Fruit fly (Drosophila melanogaster) whole organism, adult: ENCODE measurements around the gene amd.

Experiments used
- CG11617 ChIP-seq: fragments of 200-800 bp; sonication (Bioruptor generic); optimal IDR thresholded peaks from 2 replicates; lab custom pipeline; 2017; ENCODE audit warnings: mild to moderate bottlenecking, missing biosample characterization, missing genetic modification reagents, missing genetic modification characterization
- CG12768 ChIP-seq: fragments of 200-800 bp; sonication (Bioruptor generic); optimal IDR thresholded peaks from 2 replicates; lab custom pipeline; 2017; ENCODE audit warnings: missing biosample characterization, missing genetic modification characterization, mild to moderate bottlenecking, moderate library complexity, missing genetic modification reagents
- CG14711 ChIP-seq: fragments of 200-800 bp; sonication (Bioruptor generic); optimal IDR thresholded peaks from 2 replicates; lab custom pipeline; 2018; ENCODE audit warnings: missing biosample characterization, mild to moderate bottlenecking, missing genetic modification characterization, moderate library complexity
- CG1620 ChIP-seq: fragments of 200-800 bp; sonication (Bioruptor generic); optimal IDR thresholded peaks from 2 replicates; lab custom pipeline; 2016; ENCODE audit warnings: missing biosample characterization, missing genetic modification characterization
- CG33017 ChIP-seq: fragments of 200-800 bp; sonication (Bioruptor generic); optimal IDR thresholded peaks from 2 replicates; lab custom pipeline; 2018; ENCODE audit warnings: missing biosample characterization, mild to moderate bottlenecking, missing genetic modification characterization, moderate library complexity
- CG5204 ChIP-seq: fragments of 200-800 bp; sonication (Bioruptor generic); optimal IDR thresholded peaks from 2 replicates; lab custom pipeline; 2016; ENCODE audit warnings: missing biosample characterization, missing genetic modification characterization
- CG7045 ChIP-seq: fragments of 200-800 bp; sonication (Bioruptor generic); optimal IDR thresholded peaks from 2 replicates; lab custom pipeline; 2017; ENCODE audit warnings: missing biosample characterization, mild to moderate bottlenecking, missing genetic modification characterization
- CG7101 ChIP-seq: fragments of 200-800 bp; sonication (Bioruptor generic); optimal IDR thresholded peaks from 2 replicates; lab custom pipeline; 2018; ENCODE audit warnings: missing biosample characterization, mild to moderate bottlenecking, missing genetic modification characterization, moderate library complexity
- Clk ChIP-seq: fragments of 200-800 bp; sonication (Bioruptor generic); optimal IDR thresholded peaks from 2 replicates; lab custom pipeline; 2017; ENCODE audit warnings: missing biosample characterization, missing genetic modification characterization
- Crg-1 ChIP-seq: fragments of 200-800 bp; sonication (Bioruptor generic); optimal IDR thresholded peaks from 2 replicates; lab custom pipeline; 2016; ENCODE audit warnings: missing biosample characterization, missing genetic modification characterization
- Hr96 ChIP-seq: fragments of 200-800 bp; sonication (Bioruptor generic); optimal IDR thresholded peaks from 2 replicates; lab custom pipeline; 2016; ENCODE audit warnings: missing biosample characterization, missing genetic modification characterization
- Mnt ChIP-seq: fragments of 200-800 bp; sonication (Bioruptor generic); optimal IDR thresholded peaks from 2 replicates; lab custom pipeline; 2016; ENCODE audit warnings: missing biosample characterization, mild to moderate bottlenecking, missing genetic modification characterization
- bab1 ChIP-seq: fragments of 200-800 bp; sonication (Bioruptor generic); optimal IDR thresholded peaks from 3 replicates; lab custom pipeline; 2019; ENCODE audit warnings: missing biosample characterization, mild to moderate bottlenecking, missing genetic modification characterization, moderate library complexity
- cic ChIP-seq: fragments of 200-800 bp; sonication (Bioruptor generic); optimal IDR thresholded peaks from 2 replicates; lab custom pipeline; 2017; ENCODE audit warnings: missing biosample characterization, mild to moderate bottlenecking, missing genetic modification characterization, moderate library complexity
- cnc ChIP-seq, 2 experiments: fragments of >200 bp; optimal IDR thresholded peaks; 2 replicates each; lab custom pipeline; 2017
- kay ChIP-seq: fragments of 200-800 bp; sonication (Bioruptor generic); peaks from one replicate; lab custom pipeline; 2016; ENCODE audit warnings: missing biosample characterization, missing genetic modification characterization, borderline replicate concordance
- ovo ChIP-seq: fragments of 200-800 bp; sonication (Bioruptor generic); optimal IDR thresholded peaks from 2 replicates; lab custom pipeline; 2016; ENCODE audit warnings: missing biosample characterization, missing genetic modification characterization
- pad ChIP-seq: fragments of 200-800 bp; sonication (Bioruptor generic); optimal IDR thresholded peaks from 3 replicates; lab custom pipeline; 2017; ENCODE audit warnings: missing biosample characterization, missing genetic modification characterization, mild to moderate bottlenecking, moderate library complexity, missing genetic modification reagents
- tj ChIP-seq: fragments of 200-800 bp; sonication (Bioruptor generic); optimal IDR thresholded peaks from 3 replicates; lab custom pipeline; 2017; ENCODE audit warnings: missing biosample characterization, mild to moderate bottlenecking, missing genetic modification characterization, moderate library complexity
- toe ChIP-seq: fragments of 200-800 bp; sonication (Bioruptor generic); optimal IDR thresholded peaks from 2 replicates; lab custom pipeline; 2016; ENCODE audit warnings: missing biosample characterization, missing genetic modification characterization

Gene amd

DNA sequence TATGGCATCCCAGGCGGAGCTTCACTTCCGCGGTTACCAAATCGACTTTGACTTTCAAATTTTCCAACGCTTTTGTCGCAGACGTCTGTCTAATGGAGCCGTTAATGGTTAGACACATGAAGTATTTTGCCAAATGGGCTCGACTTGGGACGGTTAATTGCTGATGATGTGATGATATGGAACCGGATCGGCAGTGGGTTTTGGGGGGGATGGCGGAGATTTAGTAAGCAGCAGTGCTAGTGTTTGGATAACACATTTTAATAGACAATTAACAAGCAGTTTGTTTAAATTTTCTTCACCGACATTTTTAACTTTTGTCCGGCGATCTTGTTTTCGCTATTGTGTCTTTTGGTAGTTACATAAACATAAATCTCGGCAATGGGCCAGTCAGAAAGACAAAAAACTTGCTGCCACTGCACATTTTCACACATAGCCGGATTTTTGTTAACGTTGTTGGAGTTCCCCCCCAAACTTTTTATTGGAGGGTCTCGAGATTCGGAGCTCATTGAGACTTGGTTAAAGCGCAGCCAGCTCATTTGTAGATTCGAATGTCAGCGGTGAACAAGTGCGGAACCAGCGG lies at the start of gene amd:
Gene amd (plus strand): TSS at position 530 of the 580 bp plus-strand sequence.
- TF ChIP-seq CG7045 (no peak), cnc (optimal IDR thresholded peaks at IDR 0.05; lab: Kevin White, UChicago) (no peak), CG5204 (GFP tag; lab: Kevin White, UChicago) (no peak), toe (GFP tag; lab: Kevin White, UChicago) (no peak)

DNA sequence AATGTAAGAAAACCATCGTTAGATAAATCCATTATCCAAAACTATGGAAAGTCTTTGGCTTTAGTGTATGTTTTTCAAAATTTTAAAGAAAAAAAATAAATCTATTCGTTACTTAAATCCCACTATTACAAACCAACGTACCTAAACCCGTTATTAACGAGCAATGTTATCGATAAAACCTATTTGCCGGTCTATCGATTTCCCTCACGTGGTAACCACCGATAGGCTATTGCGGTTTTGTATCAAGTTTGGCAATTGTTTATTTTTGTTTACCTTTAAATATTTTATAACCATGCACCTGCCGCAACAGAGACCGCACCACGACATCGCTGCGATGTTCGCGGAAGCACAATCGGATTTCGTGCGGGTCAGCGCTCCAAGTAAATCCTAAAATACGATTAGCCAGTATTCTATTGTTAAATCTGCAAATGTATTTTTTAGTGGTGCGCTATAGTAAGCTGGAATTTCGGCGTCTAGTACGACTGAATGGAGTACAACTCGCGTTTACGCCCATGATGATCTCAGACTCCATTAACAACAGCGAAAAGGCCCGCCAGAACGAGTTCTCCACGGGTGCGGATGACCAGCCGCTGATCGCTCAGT lies 46.8 kb upstream of the amd start, which contains the start of gene Dus4:
Gene Dus4 (plus strand): TSS at position 206 of the 603 bp plus-strand sequence.
- TF ChIP-seq bab1 (GFP tag; lab: Kevin White, UChicago) (no peak), Mnt (GFP tag; lab: Kevin White, UChicago) (peak; percentile 58)

DNA sequence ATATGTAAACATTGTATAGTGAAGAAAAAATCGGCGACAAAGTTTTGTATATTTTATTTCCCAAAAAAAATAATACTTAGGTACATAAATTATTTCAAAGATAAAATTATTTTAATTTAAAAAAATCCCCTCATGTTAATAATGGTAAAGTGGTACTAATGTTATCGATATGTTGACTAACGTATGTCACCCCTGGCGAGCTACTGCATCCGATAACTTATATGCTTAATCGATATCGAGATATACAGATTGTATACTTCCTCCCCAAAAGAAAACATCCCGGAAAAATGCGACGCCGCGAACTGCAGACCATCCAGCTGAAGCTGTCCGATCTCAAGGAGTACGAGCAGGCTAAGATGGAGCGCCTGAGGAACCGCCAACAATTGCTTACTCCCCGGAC lies 45.2 kb upstream of the amd start, which contains the start of gene CG17343:
Gene CG17343 (plus strand): TSS at position 224 of the 400 bp plus-strand sequence.
- TF ChIP-seq Hr96 (GFP tag; lab: Kevin White, UChicago) = no peak
- TF ChIP-seq CG1620 (GFP tag; lab: Kevin White, UChicago) = no peak
- TF ChIP-seq kay (GFP tag; lab: Kevin White, UChicago) = no peak
- no peak for TF ChIP-seq CG14711 (tag; lab: Kevin White, UChicago)
- no peak for TF ChIP-seq toe (GFP tag; lab: Kevin White, UChicago)
- no peak for TF ChIP-seq tj (GFP tag; lab: Kevin White, UChicago)
- no peak for TF ChIP-seq CG5204 (GFP tag; lab: Kevin White, UChicago)
- TF ChIP-seq Clk (GFP tag; lab: Kevin White, UChicago) = no peak
- no peak for TF ChIP-seq CG7101 (tag; lab: Kevin White, UChicago)
- TF ChIP-seq bab1 (GFP tag; lab: Kevin White, UChicago) = no peak
- no peak for TF ChIP-seq CG11617
- no peak for TF ChIP-seq pad (GFP tag; lab: Kevin White, UChicago)

DNA sequence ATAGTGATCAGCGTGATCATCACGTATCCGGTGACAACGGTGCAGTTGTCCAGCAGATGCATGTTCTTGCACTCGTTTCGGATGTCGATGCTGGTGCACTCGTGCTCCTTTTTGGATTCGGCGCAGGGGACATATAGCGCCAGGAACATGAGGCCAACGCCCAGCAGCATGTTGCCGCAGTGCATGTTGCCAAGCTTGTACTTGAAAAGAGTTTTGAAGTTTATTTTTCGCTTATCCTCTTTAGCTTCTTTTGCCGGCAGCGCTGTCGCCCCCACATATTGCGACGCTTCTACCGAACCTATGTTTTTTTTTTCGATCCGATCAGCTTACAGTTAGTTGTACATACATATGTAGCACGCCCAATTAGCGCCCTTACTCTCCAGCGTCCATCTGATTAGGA lies 41.6 kb upstream of the amd start:
- TF ChIP-seq CG7101 (tag; lab: Kevin White, UChicago) (no peak), pad (GFP tag; lab: Kevin White, UChicago) (peak; percentile 32), CG1620 (GFP tag; lab: Kevin White, UChicago) (no peak)

DNA sequence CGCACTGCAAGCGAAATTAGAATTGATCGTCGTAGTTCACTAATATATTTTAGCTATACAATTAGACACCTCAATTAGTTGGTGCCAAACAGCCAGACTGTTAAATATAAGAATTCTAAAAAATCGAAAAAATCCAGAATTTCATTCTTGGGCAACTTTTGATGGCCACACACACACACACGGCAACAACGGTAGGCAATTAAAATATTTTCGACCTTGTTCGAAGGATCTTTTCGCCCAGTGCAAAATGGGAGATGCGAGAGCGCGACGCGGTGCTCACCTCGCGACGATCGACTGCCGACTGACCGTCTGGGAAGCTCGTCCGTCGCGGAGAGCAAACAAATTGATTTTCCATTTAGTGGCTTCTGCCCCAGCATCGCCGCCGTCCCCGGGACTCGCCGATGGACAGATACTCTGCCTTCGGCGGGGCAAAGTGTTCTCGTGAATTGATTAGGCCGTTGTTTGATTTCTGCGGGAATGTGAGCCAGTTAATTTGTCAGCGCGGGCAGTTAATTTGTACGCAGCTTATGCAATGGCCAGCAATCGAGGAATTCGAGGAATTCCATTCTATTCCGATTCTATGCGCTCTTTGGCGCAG lies 40.3 kb upstream of the amd start, which contains the start of gene CG10702:
Gene CG10702 (minus strand): TSS at position 304 of the 598 bp plus-strand sequence.
- TF ChIP-seq CG14711 (tag; lab: Kevin White, UChicago) = no peak
- TF ChIP-seq CG33017 (tag; lab: Kevin White, UChicago) = no peak
- no peak for TF ChIP-seq Hr96 (GFP tag; lab: Kevin White, UChicago)
- TF ChIP-seq cnc (optimal IDR thresholded peaks at IDR 0.05; lab: Kevin White, UChicago) = no peak
- TF ChIP-seq Clk (GFP tag; lab: Kevin White, UChicago) = no peak
- no peak for TF ChIP-seq CG7101 (tag; lab: Kevin White, UChicago)
- no peak for TF ChIP-seq tj (GFP tag; lab: Kevin White, UChicago)
- no peak for TF ChIP-seq CG12768 (GFP tag; lab: Kevin White, UChicago)
- TF ChIP-seq CG5204 (GFP tag; lab: Kevin White, UChicago) = no peak
- TF ChIP-seq kay (GFP tag; lab: Kevin White, UChicago) = no peak
- no peak for TF ChIP-seq ovo (GFP tag; lab: Kevin White, UChicago)
- TF ChIP-seq pad (GFP tag; lab: Kevin White, UChicago) = no peak

DNA sequence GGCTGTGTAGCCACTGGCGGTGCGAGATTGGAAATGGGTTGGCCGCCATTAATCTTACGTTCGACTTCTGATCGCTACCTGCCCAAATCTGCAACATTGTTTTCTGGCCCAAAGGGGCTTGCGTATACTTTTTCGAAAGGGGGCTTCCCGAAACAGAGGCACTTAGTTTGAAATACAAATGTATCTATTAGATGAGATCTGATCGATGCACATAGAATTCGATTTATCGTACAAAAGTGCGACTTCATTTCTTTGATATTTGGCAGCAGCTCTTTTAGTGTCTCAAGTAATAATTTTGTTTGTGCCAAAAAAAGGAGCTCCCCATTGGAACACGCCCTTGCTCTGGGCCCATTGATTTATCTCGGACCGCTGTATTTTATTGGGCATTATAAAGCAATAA lies 38.2 kb upstream of the amd start:
- TF ChIP-seq CG33017 (tag; lab: Kevin White, UChicago) (no peak), CG11617 (no peak), kay (GFP tag; lab: Kevin White, UChicago) (no peak), cic (GFP tag; lab: Kevin White, UChicago) (no peak), Crg-1 (GFP tag; lab: Kevin White, UChicago) (no peak), tj (GFP tag; lab: Kevin White, UChicago) (no peak), toe (GFP tag; lab: Kevin White, UChicago) (no peak), Clk (GFP tag; lab: Kevin White, UChicago) (no peak), CG5204 (GFP tag; lab: Kevin White, UChicago) (no peak), CG1620 (GFP tag; lab: Kevin White, UChicago) (no peak), bab1 (GFP tag; lab: Kevin White, UChicago) (no peak), pad (GFP tag; lab: Kevin White, UChicago) (no peak), CG12768 (GFP tag; lab: Kevin White, UChicago) (no peak), CG7045 (no peak)
